Worm (Caenorhabditis elegans) whole organism, early embryonic: ENCODE results near the gene srg-46.

Experiments
- B0310.2 ChIP-seq: sonication (generic microtip); optimal IDR thresholded peaks from 2 replicates; lab custom pipeline; 2016; ENCODE audit warnings: mild to moderate bottlenecking, missing genetic modification characterization, missing compliant biosample characterization
- F13C5.2 ChIP-seq: sonication (generic microtip); optimal IDR thresholded peaks from 2 replicates; lab custom pipeline; 2017; ENCODE audit warnings: mild to moderate bottlenecking, missing genetic modification characterization, inconsistent platforms, missing compliant biosample characterization
- aly-1 ChIP-seq: sonication (generic microtip); optimal IDR thresholded peaks from 2 replicates; lab custom pipeline; 2016; ENCODE audit warnings: missing genetic modification characterization, missing compliant biosample characterization
- ama-1 ChIP-seq: fragments of 150-350 bp; optimal IDR thresholded peaks from 2 replicates; lab custom pipeline; 2014
- ceh-36 ChIP-seq: sonication (generic microtip); optimal IDR thresholded peaks from 2 replicates; lab custom pipeline; 2016; ENCODE audit warnings: missing genetic modification characterization, inconsistent platforms, missing compliant biosample characterization
- ets-7 ChIP-seq: sonication (generic microtip); optimal IDR thresholded peaks from 2 replicates; lab custom pipeline; 2016; ENCODE audit warnings: missing genotype, missing genetic modification characterization, missing compliant biosample characterization
- flt-1 ChIP-seq: fragments of 200-800 bp; sonication (Bioruptor generic); IDR thresholded peaks from 2 replicates; pipeline ENCODE4 v1.3.6; 2022; ENCODE audit warnings: missing genetic modification characterization, missing compliant biosample characterization
- hmbx-1 ChIP-seq: sonication (generic microtip); optimal IDR thresholded peaks from 2 replicates; lab custom pipeline; 2016; ENCODE audit warnings: mild to moderate bottlenecking, missing genetic modification characterization, missing compliant biosample characterization
- hnd-1 ChIP-seq: sonication (generic microtip); optimal IDR thresholded peaks from 2 replicates; lab custom pipeline; 2016; ENCODE audit warnings: missing genetic modification characterization, missing compliant biosample characterization
- pes-1 ChIP-seq: fragments of 200-800 bp; sonication (Bioruptor generic); IDR thresholded peaks from 2 replicates; pipeline ENCODE4 v1.3.6; 2022; ENCODE audit warnings: missing genetic modification reagents, missing genetic modification characterization, missing compliant biosample characterization
- sea-1 ChIP-seq: fragments of 200-800 bp; sonication (Bioruptor generic); conservative IDR thresholded peaks from 2 replicates; pipeline ENCODE4 v1.3.6; 2022; ENCODE audit warnings: missing genetic modification characterization, missing compliant biosample characterization
- tbx-11 ChIP-seq: fragments of 200-800 bp; sonication (Bioruptor generic); IDR thresholded peaks from 2 replicates; pipeline ENCODE4 v1.3.6; 2022; ENCODE audit warnings: missing genetic modification characterization, missing compliant biosample characterization
- tra-4 ChIP-seq: sonication (generic microtip); optimal IDR thresholded peaks from 2 replicates; lab custom pipeline; 2017; ENCODE audit warnings: missing genetic modification characterization, missing compliant biosample characterization

DNA sequence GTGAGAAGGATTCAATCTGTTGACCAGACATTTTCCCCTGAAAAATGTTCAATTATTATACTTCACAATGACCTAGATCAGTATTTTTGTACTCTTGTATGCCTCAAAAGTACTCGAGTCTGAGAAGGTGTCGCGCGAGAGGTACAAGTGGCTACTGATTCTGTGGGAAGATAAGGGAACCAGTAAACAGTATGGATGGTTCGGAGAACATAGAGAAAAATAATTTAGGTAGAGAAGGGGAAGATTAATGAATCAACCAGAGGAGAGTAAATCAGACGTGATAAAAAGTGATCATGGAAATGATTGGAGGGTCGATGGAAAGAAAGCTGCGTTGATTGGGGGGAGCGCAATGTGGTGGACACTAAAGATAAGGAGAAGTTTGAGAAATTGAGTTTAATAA, 25.9 kb downstream of the srg-46 start:
- TF ChIP-seq tra-4 (tag; lab: Kevin White, UChicago) (no peak), ama-1 (lab: Kevin White, UChicago) (no peak), F13C5.2 (tag; lab: Kevin White, UChicago) (no peak), ets-7 (tag; lab: Kevin White, UChicago) (no peak), pes-1 (no peak), hnd-1 (tag; lab: Kevin White, UChicago) (no peak), sea-1 (no peak), flt-1 (GFP tag; lab: Robert Waterston, UW) (no peak), B0310.2 (tag; lab: Kevin White, UChicago) (no peak), ceh-36 (tag; lab: Kevin White, UChicago) (no peak), hmbx-1 (no peak), aly-1 (tag; lab: Kevin White, UChicago) (no peak), tbx-11 (no peak)
